Fruit fly (Drosophila melanogaster) whole organism, prepupa: Measurements from ENCODE around the gene tey.

Experiments
- Blimp-1 ChIP-seq: fragments of 200-800 bp; sonication (Bioruptor generic); optimal IDR thresholded peaks from 3 replicates; lab custom pipeline; 2017; ENCODE audit warnings: missing biosample characterization, missing genetic modification characterization, mild to moderate bottlenecking, moderate library complexity, missing genetic modification reagents
- CG10631 ChIP-seq: fragments of 200-800 bp; sonication (Bioruptor generic); optimal IDR thresholded peaks from 2 replicates; lab custom pipeline; 2016; ENCODE audit warnings: missing biosample characterization, missing genetic modification characterization
- CG10669 ChIP-seq: fragments of 200-800 bp; sonication (Bioruptor generic); optimal IDR thresholded peaks from 3 replicates; lab custom pipeline; 2018; ENCODE audit warnings: missing biosample characterization, mild to moderate bottlenecking, missing genetic modification characterization, moderate library complexity
- CG11294 ChIP-seq: fragments of 200-800 bp; sonication (Bioruptor generic); IDR thresholded peaks from 2 replicates; pipeline ENCODE4 v1.3.6; 2022; ENCODE audit warnings: missing biosample characterization, missing genetic modification characterization
- CG11762 ChIP-seq: fragments of 200-800 bp; sonication (Bioruptor generic); optimal IDR thresholded peaks from 3 replicates; lab custom pipeline; 2016; ENCODE audit warnings: missing biosample characterization, missing genetic modification characterization; ENCODE audit not compliant: insufficient read depth
- CG11902 ChIP-seq: fragments of 200-800 bp; sonication (Bioruptor generic); optimal IDR thresholded peaks from 3 replicates; lab custom pipeline; 2016; ENCODE audit warnings: missing biosample characterization, missing genetic modification characterization
- CG15336 ChIP-seq: fragments of 200-800 bp; sonication (Bioruptor generic); IDR thresholded peaks from 2 replicates; pipeline ENCODE4 v1.3.6; 2022; ENCODE audit warnings: missing biosample characterization, missing genetic modification characterization
- CG3032 ChIP-seq: fragments of 200-800 bp; optimal IDR thresholded peaks from 2 replicates; lab custom pipeline; 2019; ENCODE audit warnings: missing biosample characterization, mild to moderate bottlenecking, missing genetic modification characterization, moderate library complexity
- CG32006 ChIP-seq: fragments of 200-800 bp; sonication (Bioruptor generic); optimal IDR thresholded peaks from 3 replicates; lab custom pipeline; 2017; ENCODE audit warnings: missing biosample characterization, mild to moderate bottlenecking, missing genetic modification characterization
- CG34406 ChIP-seq: fragments of 200-800 bp; sonication (Bioruptor generic); optimal IDR thresholded peaks from 3 replicates; lab custom pipeline; 2016; ENCODE audit warnings: missing biosample characterization, missing genetic modification characterization
- CG4318 ChIP-seq: fragments of 200-800 bp; sonication (Bioruptor generic); optimal IDR thresholded peaks from 3 replicates; lab custom pipeline; 2017; ENCODE audit warnings: missing biosample characterization, mild to moderate bottlenecking, missing genetic modification characterization
- CG6276 ChIP-seq: fragments of 200-800 bp; sonication (Bioruptor generic); optimal IDR thresholded peaks from 2 replicates; lab custom pipeline; 2017; ENCODE audit warnings: missing biosample characterization, mild to moderate bottlenecking, missing genetic modification characterization
- CG6792 ChIP-seq: fragments of 200-800 bp; sonication (Bioruptor generic); optimal IDR thresholded peaks from 3 replicates; lab custom pipeline; 2016; ENCODE audit warnings: missing biosample characterization, missing genetic modification characterization
- CG6808 ChIP-seq: fragments of 200-800 bp; sonication (Bioruptor generic); optimal IDR thresholded peaks from 3 replicates; lab custom pipeline; 2017; ENCODE audit warnings: missing biosample characterization, missing genetic modification characterization, mild to moderate bottlenecking, moderate library complexity, missing genetic modification reagents
- CG6854 ChIP-seq: fragments of 200-800 bp; sonication (Bioruptor generic); optimal IDR thresholded peaks from 2 replicates; lab custom pipeline; 2017; ENCODE audit warnings: missing biosample characterization, mild to moderate bottlenecking, missing genetic modification characterization
- CG7368 ChIP-seq: fragments of 200-800 bp; sonication (Bioruptor generic); optimal IDR thresholded peaks from 3 replicates; lab custom pipeline; 2016; ENCODE audit warnings: missing biosample characterization, missing genetic modification characterization
- CG8119 ChIP-seq: fragments of 200-800 bp; sonication (Bioruptor generic); IDR thresholded peaks from 3 replicates; pipeline ENCODE4 v1.3.6; 2022; ENCODE audit warnings: missing biosample characterization, missing genetic modification characterization
- CG8319 ChIP-seq: fragments of 200-800 bp; sonication (Bioruptor generic); optimal IDR thresholded peaks from 3 replicates; lab custom pipeline; 2016; ENCODE audit warnings: missing biosample characterization, missing genetic modification characterization
- CG8632 ChIP-seq: fragments of 200-800 bp; sonication (Bioruptor generic); optimal IDR thresholded peaks from 3 replicates; lab custom pipeline; 2016; ENCODE audit warnings: missing biosample characterization, missing genetic modification characterization
- CG9139 ChIP-seq: fragments of 200-800 bp; sonication (Bioruptor generic); optimal IDR thresholded peaks from 3 replicates; lab custom pipeline; 2017; ENCODE audit warnings: missing biosample characterization, mild to moderate bottlenecking, missing genetic modification characterization
- Eip75B ChIP-seq: fragments of 200-800 bp; sonication (Bioruptor generic); optimal IDR thresholded peaks from 3 replicates; lab custom pipeline; 2016; ENCODE audit warnings: missing biosample characterization, missing genetic modification characterization
- Ets21C ChIP-seq: fragments of 200-800 bp; sonication (Bioruptor generic); optimal IDR thresholded peaks from 3 replicates; lab custom pipeline; 2016; ENCODE audit warnings: missing biosample characterization, missing genetic modification characterization
- Ets96B ChIP-seq: fragments of 200-800 bp; optimal IDR thresholded peaks from 2 replicates; lab custom pipeline; 2019; ENCODE audit warnings: missing biosample characterization, mild to moderate bottlenecking, missing genetic modification characterization, moderate library complexity
- Gug ChIP-seq: fragments of 200-800 bp; sonication (Bioruptor generic); IDR thresholded peaks from 2 replicates; pipeline ENCODE4 v1.3.6; 2022; ENCODE audit warnings: missing biosample characterization, missing genetic modification characterization
- Hr39 ChIP-seq: fragments of 200-800 bp; sonication (Bioruptor generic); optimal IDR thresholded peaks from 2 replicates; lab custom pipeline; 2016; ENCODE audit warnings: missing biosample characterization, missing genetic modification characterization
- Met ChIP-seq: fragments of 200-800 bp; sonication (Bioruptor generic); optimal IDR thresholded peaks from 3 replicates; lab custom pipeline; 2016; ENCODE audit warnings: missing biosample characterization, missing genetic modification characterization
- OdsH ChIP-seq: fragments of 200-800 bp; sonication (Bioruptor generic); optimal IDR thresholded peaks from 3 replicates; lab custom pipeline; 2016; ENCODE audit warnings: missing biosample characterization, missing genetic modification characterization
- Smox ChIP-seq: fragments of 200-800 bp; sonication (Bioruptor generic); optimal IDR thresholded peaks from 3 replicates; lab custom pipeline; 2016; ENCODE audit warnings: missing biosample characterization, missing genetic modification characterization
- Sox102F ChIP-seq: fragments of 200-800 bp; sonication (Bioruptor generic); optimal IDR thresholded peaks from 2 replicates; lab custom pipeline; 2016; ENCODE audit warnings: missing biosample characterization, mild to moderate bottlenecking, missing genetic modification characterization
- Sox14 ChIP-seq: fragments of 200-800 bp; sonication (Bioruptor generic); optimal IDR thresholded peaks from 3 replicates; lab custom pipeline; 2016; ENCODE audit warnings: missing biosample characterization, missing genetic modification characterization
- Sox15 ChIP-seq: fragments of 200-800 bp; sonication (Bioruptor generic); optimal IDR thresholded peaks from 3 replicates; lab custom pipeline; 2016; ENCODE audit warnings: missing biosample characterization, missing genetic modification characterization
- achi ChIP-seq: fragments of 200-800 bp; sonication (Bioruptor generic); optimal IDR thresholded peaks from 3 replicates; lab custom pipeline; 2016; ENCODE audit warnings: missing biosample characterization, missing genetic modification characterization
- acj6 ChIP-seq: fragments of 200-800 bp; sonication (Bioruptor generic); optimal IDR thresholded peaks from 3 replicates; lab custom pipeline; 2016; ENCODE audit warnings: missing biosample characterization, missing genetic modification characterization
- cyc ChIP-seq: fragments of 200-800 bp; sonication (Bioruptor generic); optimal IDR thresholded peaks from 3 replicates; lab custom pipeline; 2016; ENCODE audit warnings: missing biosample characterization, missing genetic modification characterization
- dac ChIP-seq: fragments of 200-800 bp; sonication (Bioruptor generic); optimal IDR thresholded peaks from 2 replicates; lab custom pipeline; 2017; ENCODE audit warnings: missing biosample characterization, mild to moderate bottlenecking, missing genetic modification characterization
- esn ChIP-seq: fragments of 200-800 bp; sonication (Bioruptor generic); optimal IDR thresholded peaks from 2 replicates; lab custom pipeline; 2016; ENCODE audit warnings: missing biosample characterization, mild to moderate bottlenecking, missing genetic modification characterization, moderate library complexity
- fd85E ChIP-seq: fragments of 200-800 bp; sonication (Bioruptor generic); optimal IDR thresholded peaks from 3 replicates; lab custom pipeline; 2016; ENCODE audit warnings: missing biosample characterization, missing genetic modification characterization
- lz ChIP-seq: fragments of 200-800 bp; sonication (Bioruptor generic); optimal IDR thresholded peaks from 3 replicates; lab custom pipeline; 2016; ENCODE audit warnings: missing biosample characterization, missing genetic modification characterization
- pdm3 ChIP-seq: fragments of 200-800 bp; sonication (Bioruptor generic); optimal IDR thresholded peaks from 3 replicates; lab custom pipeline; 2016; ENCODE audit warnings: missing biosample characterization, missing genetic modification characterization
- salr ChIP-seq, 2 experiments: fragments of 200-800 bp; sonication (Bioruptor generic); optimal IDR thresholded peaks; 3 replicates each; lab custom pipeline; 2016 to 2018; ENCODE audit warnings: missing biosample characterization in 2 of 2, missing genetic modification characterization in 2 of 2, mild to moderate bottlenecking in 1 of 2
- spab ChIP-seq: fragments of 200-800 bp; sonication (Bioruptor generic); optimal IDR thresholded peaks from 2 replicates; lab custom pipeline; 2017; ENCODE audit warnings: missing biosample characterization, mild to moderate bottlenecking, missing genetic modification characterization, missing genetic modification reagents
- ss ChIP-seq, 2 experiments: fragments of 200-800 bp; sonication (Bioruptor generic); optimal IDR thresholded peaks; 2 replicates in 1 of 2; 3 replicates in 1 of 2; lab custom pipeline; 2017 to 2018; ENCODE audit warnings: mild to moderate bottlenecking in 2 of 2, missing biosample characterization in 2 of 2, missing genetic modification characterization in 2 of 2, moderate library complexity in 1 of 2
- svp ChIP-seq: fragments of 200-800 bp; sonication (Bioruptor generic); peaks from one replicate; lab custom pipeline; 2016; ENCODE audit warnings: missing biosample characterization, missing genetic modification characterization
- topi ChIP-seq: fragments of 200-800 bp; sonication (Bioruptor generic); optimal IDR thresholded peaks from 3 replicates; lab custom pipeline; 2016; ENCODE audit warnings: missing biosample characterization, missing genetic modification characterization

tey gene

DNA sequence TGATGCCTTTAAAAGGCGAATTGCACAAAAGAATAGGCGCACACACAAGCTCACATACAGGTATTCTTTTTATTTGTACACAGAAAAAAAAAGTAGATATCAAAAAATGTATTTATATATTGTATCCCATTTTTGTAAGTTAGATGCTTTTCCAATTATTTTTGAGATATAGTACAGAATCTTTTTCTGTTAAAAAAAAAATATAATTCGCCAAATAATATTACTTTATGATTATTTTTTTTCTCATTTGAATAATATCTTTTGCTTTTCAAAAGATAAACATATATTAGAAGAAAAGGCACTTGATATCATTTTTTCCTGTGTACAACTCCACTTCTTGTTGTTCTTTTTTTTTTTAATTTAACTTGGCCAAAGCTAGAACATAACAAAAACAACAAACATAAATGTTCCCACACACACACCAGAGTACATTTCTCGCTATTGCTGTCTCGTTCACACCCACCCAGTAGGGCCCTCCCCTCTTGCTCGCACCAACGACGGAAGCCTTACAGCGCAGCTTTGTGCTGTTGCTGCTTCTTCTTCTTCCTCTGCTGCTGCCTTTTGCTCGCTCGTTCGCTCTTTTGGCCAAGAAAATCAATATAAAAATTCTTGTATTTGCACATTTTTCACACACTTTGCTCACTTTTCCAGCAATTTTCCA, 29.0 kb downstream of the tey start (continued):
- TF ChIP-seq Sox102F (peak; percentile 11), Sox15 (GFP tag; lab: Kevin White, UChicago) (peak; percentile 21), CG8319 (peak; percentile 13), salr (GFP tag; optimal IDR thresholded peaks at IDR 0.05; lab: Kevin White, UChicago) (peak in 1 of 2 experiments; percentile 90), dac (GFP tag; lab: Kevin White, UChicago) (no peak), CG6792 (GFP tag; lab: Kevin White, UChicago) (peak; percentile 53), pdm3 (GFP tag; lab: Kevin White, UChicago) (peak; percentile 52), Gug (peak; percentile 79), ss (GFP tag; optimal IDR thresholded peaks at IDR 0.05; lab: Kevin White, UChicago) (peak; percentile 57 to 81), CG15336 (GFP tag; lab: Robert Waterston, UW) (peak; percentile 91), CG10669 (GFP tag; lab: Kevin White, UChicago) (peak; percentile 51), cyc (GFP tag; lab: Kevin White, UChicago) (peak; percentile 55), Ets96B (peak; percentile 81), CG4318 (peak; percentile 54), CG6854 (GFP tag; lab: Kevin White, UChicago) (no peak), Met (GFP tag; lab: Kevin White, UChicago) (peak; percentile 49), spab (GFP tag; lab: Kevin White, UChicago) (peak; percentile 80), CG11902 (GFP tag; lab: Kevin White, UChicago) (peak; percentile 16), OdsH (GFP tag; lab: Kevin White, UChicago) (peak; percentile 63)

DNA sequence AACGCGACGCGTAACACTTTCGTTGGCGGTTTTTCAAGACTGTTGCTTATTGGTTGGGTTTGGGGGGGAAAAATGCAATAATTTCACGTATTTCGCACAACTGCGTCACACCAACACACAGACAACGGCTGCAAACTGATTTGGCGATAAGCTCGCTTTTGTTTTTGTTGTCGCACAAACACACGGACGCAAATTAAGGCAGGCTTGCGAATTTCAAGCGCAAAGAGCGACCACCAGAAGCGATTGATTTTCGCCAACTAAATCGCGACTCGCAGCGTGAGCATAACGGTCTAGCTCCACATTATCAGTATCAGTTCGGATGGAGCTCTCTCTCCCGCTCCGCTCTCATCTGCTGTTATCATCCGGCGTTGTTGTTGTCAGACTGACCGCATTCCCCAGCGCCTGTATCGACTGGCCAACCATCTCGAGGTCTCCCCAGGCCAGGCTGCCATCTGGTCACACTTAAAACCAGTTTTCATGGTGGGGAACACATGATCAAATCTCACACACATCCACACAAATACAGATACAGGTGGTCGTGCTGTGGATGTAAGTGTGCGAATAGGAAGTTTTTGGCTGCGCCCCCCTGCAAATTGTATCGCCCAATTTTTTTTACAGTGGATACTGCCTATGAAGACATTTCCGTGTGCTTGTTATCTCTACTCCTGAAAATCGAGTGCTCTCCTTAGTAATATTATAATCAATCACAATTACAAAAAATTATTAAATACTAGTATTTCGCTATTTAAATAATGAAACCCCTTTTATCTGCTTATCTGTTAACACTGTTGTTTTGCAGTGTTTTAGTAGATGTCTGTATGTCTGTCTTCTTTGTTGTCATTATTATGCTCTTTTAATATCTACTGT, 30.9 kb downstream of the tey start:
- TF ChIP-seq Eip75B (GFP tag; lab: Kevin White, UChicago) (peak; percentile 23), CG8319 (peak; percentile 93), Blimp-1 (GFP tag; lab: Kevin White, UChicago) (peak; percentile 15), CG8632 (GFP tag; lab: Kevin White, UChicago) (peak; percentile 57), Smox (GFP tag; lab: Kevin White, UChicago) (peak; percentile 71), salr (GFP tag; optimal IDR thresholded peaks at IDR 0.05; lab: Kevin White, UChicago) (peak in 1 of 2 experiments; percentile 8), Ets21C (GFP tag; lab: Kevin White, UChicago) (no peak), Sox15 (GFP tag; lab: Kevin White, UChicago) (peak; percentile 39), CG32006 (GFP tag; lab: Kevin White, UChicago) (no peak), dac (GFP tag; lab: Kevin White, UChicago) (no peak), pdm3 (GFP tag; lab: Kevin White, UChicago) (peak; percentile 71), CG6276 (GFP tag; lab: Kevin White, UChicago) (peak; percentile 51), acj6 (GFP tag; lab: Kevin White, UChicago) (peak; percentile 58), CG7368 (GFP tag; lab: Kevin White, UChicago) (peak; percentile 40), CG11762 (GFP tag; lab: Kevin White, UChicago) (peak; percentile 19), CG15336 (GFP tag; lab: Robert Waterston, UW) (peak; percentile 78), CG34406 (peak; percentile 53), achi (GFP tag; lab: Kevin White, UChicago) (peak; percentile 59), Hr39 (peak; percentile 65), Gug (peak; percentile 52; the same call in 1 of the 2 replicates), fd85E (no peak), CG10631 (GFP tag; lab: Kevin White, UChicago) (peak; percentile 38), Sox102F (peak; percentile 52), CG9139 (GFP tag; lab: Kevin White, UChicago) (peak; percentile 4), Sox14 (GFP tag; lab: Kevin White, UChicago) (peak; percentile 53), CG11902 (GFP tag; lab: Kevin White, UChicago) (peak; percentile 27), CG6808 (GFP tag; lab: Kevin White, UChicago) (no peak), CG4318 (peak; percentile 30), esn (GFP tag; lab: Kevin White, UChicago) (peak; percentile 73), svp (GFP tag; lab: Kevin White, UChicago) (peak; percentile 82), topi (peak; percentile 70), Ets96B (peak; percentile 29), CG11294 (GFP tag; lab: Robert Waterston, UW) (peak; percentile 59), lz (GFP tag; lab: Kevin White, UChicago) (peak; percentile 49), OdsH (GFP tag; lab: Kevin White, UChicago) (peak; percentile 70), Met (GFP tag; lab: Kevin White, UChicago) (peak; percentile 72), CG8119 (GFP tag; lab: Robert Waterston, UW) (peak; percentile 70), CG3032 (tag; lab: Kevin White, UChicago) (peak; percentile 31)
